Fruit fly (Drosophila melanogaster) whole organism, embryonic: ENCODE data around the gene CG32344.
A peak's percentile ranks its signal among the peaks of the same experiment; 100 is the strongest.

Experiments
- Ada2b ChIP-seq: fragments of 200-800 bp; sonication (Bioruptor generic); IDR thresholded peaks from 2 replicates; pipeline ENCODE4 v1.3.6; 2022; ENCODE audit warnings: missing biosample characterization, missing genetic modification characterization
- Atf3 ChIP-seq: fragments of 200-800 bp; sonication (Bioruptor generic); optimal IDR thresholded peaks from 3 replicates; lab custom pipeline; 2016; ENCODE audit warnings: missing biosample characterization, missing genetic modification characterization
- Atf6 ChIP-seq: fragments of 200-800 bp; sonication (Bioruptor generic); IDR thresholded peaks from 2 replicates; pipeline ENCODE4 v1.3.6; 2022; ENCODE audit warnings: missing biosample characterization, missing genetic modification characterization
- BEAF-32 ChIP-seq: fragments of 200-800 bp; sonication (Bioruptor generic); optimal IDR thresholded peaks from 3 replicates; lab custom pipeline; 2017; ENCODE audit warnings: missing biosample characterization, missing genetic modification characterization, mild to moderate bottlenecking, moderate library complexity, missing genetic modification reagents
- C15 ChIP-seq: fragments of 200-800 bp; sonication (Bioruptor generic); IDR thresholded peaks from 3 replicates; pipeline ENCODE4 v1.3.6; 2022; ENCODE audit warnings: missing biosample characterization, missing genetic modification characterization
- CG10209 ChIP-seq: fragments of 200-800 bp; sonication (Bioruptor generic); optimal IDR thresholded peaks from 3 replicates; lab custom pipeline; 2017; ENCODE audit warnings: missing biosample characterization, mild to moderate bottlenecking, missing genetic modification characterization, missing genetic modification reagents
- CG10543 ChIP-seq: fragments of 200-800 bp; sonication (Bioruptor generic); optimal IDR thresholded peaks from 3 replicates; lab custom pipeline; 2017; ENCODE audit warnings: missing biosample characterization, mild to moderate bottlenecking, missing genetic modification characterization, moderate library complexity
- CG11504 ChIP-seq: fragments of 200-800 bp; sonication (Bioruptor generic); optimal IDR thresholded peaks from 3 replicates; lab custom pipeline; 2019; ENCODE audit warnings: missing biosample characterization, mild to moderate bottlenecking, missing genetic modification characterization, moderate library complexity
- CG12104 ChIP-seq: fragments of 200-800 bp; sonication (Bioruptor generic); optimal IDR thresholded peaks from 3 replicates; lab custom pipeline; 2016; ENCODE audit warnings: missing biosample characterization, missing genetic modification characterization
- CG12219 ChIP-seq: fragments of 200-800 bp; sonication (Bioruptor generic); optimal IDR thresholded peaks from 3 replicates; lab custom pipeline; 2018; ENCODE audit warnings: missing biosample characterization, mild to moderate bottlenecking, missing genetic modification characterization
- CG12942 ChIP-seq: fragments of 200-800 bp; sonication (Bioruptor generic); optimal IDR thresholded peaks from 3 replicates; lab custom pipeline; 2016; ENCODE audit warnings: missing biosample characterization, missing genetic modification characterization
- CG15696 ChIP-seq: fragments of 200-800 bp; sonication (Bioruptor generic); optimal IDR thresholded peaks from 2 replicates; lab custom pipeline; 2019; ENCODE audit warnings: missing biosample characterization, mild to moderate bottlenecking, missing genetic modification characterization, moderate library complexity
- CG16779 ChIP-seq: fragments of 200-800 bp; sonication (Bioruptor generic); IDR thresholded peaks from 2 replicates; pipeline ENCODE4 v1.3.6; 2022; ENCODE audit warnings: missing biosample characterization, missing genetic modification characterization
- CG17186 ChIP-seq: fragments of 200-800 bp; sonication (Bioruptor generic); optimal IDR thresholded peaks from 3 replicates; lab custom pipeline; 2017; ENCODE audit warnings: missing biosample characterization, missing genetic modification reagents, missing genetic modification characterization
- CG17385 ChIP-seq: fragments of 200-800 bp; sonication (Bioruptor generic); optimal IDR thresholded peaks from 3 replicates; lab custom pipeline; 2018; ENCODE audit warnings: missing biosample characterization, mild to moderate bottlenecking, missing genetic modification characterization
- CG1792 ChIP-seq: fragments of 200-800 bp; sonication (Bioruptor generic); optimal IDR thresholded peaks from 2 replicates; lab custom pipeline; 2016; ENCODE audit warnings: missing biosample characterization, missing genetic modification characterization
- CG30020 ChIP-seq: fragments of 200-800 bp; optimal IDR thresholded peaks from 2 replicates; lab custom pipeline; 2019; ENCODE audit warnings: missing biosample characterization, mild to moderate bottlenecking, missing genetic modification characterization, moderate library complexity
- CG31365 ChIP-seq: fragments of 200-800 bp; sonication (Bioruptor generic); optimal IDR thresholded peaks from 2 replicates; lab custom pipeline; 2018; ENCODE audit warnings: missing biosample characterization, mild to moderate bottlenecking, missing genetic modification characterization
- CG8944 ChIP-seq: fragments of 200-800 bp; sonication (Bioruptor generic); optimal IDR thresholded peaks from 3 replicates; lab custom pipeline; 2016; ENCODE audit warnings: missing biosample characterization, missing genetic modification characterization
- Dip3 ChIP-seq: fragments of 200-800 bp; sonication (Bioruptor generic); optimal IDR thresholded peaks from 3 replicates; lab custom pipeline; 2016; ENCODE audit warnings: missing biosample characterization, missing genetic modification characterization
- Elba2 ChIP-seq: fragments of 200-800 bp; sonication (Bioruptor generic); optimal IDR thresholded peaks from 3 replicates; lab custom pipeline; 2016; ENCODE audit warnings: missing biosample characterization, missing genetic modification characterization
- Fer3 ChIP-seq: fragments of 200-800 bp; sonication (Bioruptor generic); optimal IDR thresholded peaks from 2 replicates; lab custom pipeline; 2018; ENCODE audit warnings: missing biosample characterization, mild to moderate bottlenecking, missing genetic modification characterization, moderate library complexity
- HLHmδ ChIP-seq: fragments of 200-800 bp; sonication (Bioruptor generic); optimal IDR thresholded peaks from 2 replicates; lab custom pipeline; 2018; ENCODE audit warnings: missing biosample characterization, mild to moderate bottlenecking, missing genetic modification characterization, moderate library complexity
- Hr3 ChIP-seq: fragments of 200-800 bp; sonication (Bioruptor generic); optimal IDR thresholded peaks from 3 replicates; lab custom pipeline; 2016; ENCODE audit warnings: missing biosample characterization, missing genetic modification characterization
- Hr51 ChIP-seq, 2 experiments: fragments of 200-800 bp; sonication (Bioruptor generic); optimal IDR thresholded peaks; 2 replicates in 1 of 2; 3 replicates in 1 of 2; lab custom pipeline; 2016 to 2018; ENCODE audit warnings: missing biosample characterization in 2 of 2, missing genetic modification characterization in 2 of 2, mild to moderate bottlenecking in 1 of 2, moderate library complexity in 1 of 2
- NC2α ChIP-seq: fragments of 200-800 bp; sonication (Bioruptor generic); optimal IDR thresholded peaks from 2 replicates; lab custom pipeline; 2016; ENCODE audit warnings: missing biosample characterization, missing genetic modification characterization
- PHDP ChIP-seq: fragments of 200-800 bp; sonication (Bioruptor generic); optimal IDR thresholded peaks from 3 replicates; lab custom pipeline; 2018; ENCODE audit warnings: missing biosample characterization, mild to moderate bottlenecking, missing genetic modification characterization, moderate library complexity
- Sry-β ChIP-seq: fragments of 200-800 bp; sonication (Bioruptor generic); optimal IDR thresholded peaks from 2 replicates; lab custom pipeline; 2018; ENCODE audit warnings: missing biosample characterization, mild to moderate bottlenecking, missing genetic modification characterization, moderate library complexity
- Vsx1 ChIP-seq: fragments of 200-800 bp; sonication (Bioruptor generic); optimal IDR thresholded peaks from 2 replicates; lab custom pipeline; 2017; ENCODE audit warnings: missing biosample characterization, mild to moderate bottlenecking, missing genetic modification characterization, missing genetic modification reagents
- Xbp1 ChIP-seq: fragments of 200-800 bp; sonication (Bioruptor generic); optimal IDR thresholded peaks from 3 replicates; lab custom pipeline; 2016; ENCODE audit warnings: missing biosample characterization, mild to moderate bottlenecking, missing genetic modification characterization
- Xrp1 ChIP-seq: fragments of 200-800 bp; sonication (Bioruptor generic); IDR thresholded peaks from 2 replicates; pipeline ENCODE4 v1.3.6; 2022; ENCODE audit warnings: missing biosample characterization, missing genetic modification characterization
- aop ChIP-seq: fragments of 200-800 bp; sonication (Bioruptor generic); IDR thresholded peaks from 2 replicates; pipeline ENCODE4 v1.3.6; 2022; ENCODE audit warnings: missing biosample characterization, missing genetic modification characterization
- bigmax ChIP-seq: fragments of 200-800 bp; sonication (Bioruptor generic); optimal IDR thresholded peaks from 2 replicates; lab custom pipeline; 2018; ENCODE audit warnings: missing biosample characterization, mild to moderate bottlenecking, missing genetic modification characterization
- chm ChIP-seq: fragments of 200-800 bp; sonication (Bioruptor generic); IDR thresholded peaks from 2 replicates; pipeline ENCODE4 v1.3.6; 2022; ENCODE audit warnings: missing biosample characterization, missing genetic modification characterization
- ci ChIP-seq: fragments of 200-800 bp; sonication (Bioruptor generic); IDR thresholded peaks from 3 replicates; pipeline ENCODE4 v1.3.6; 2022; ENCODE audit warnings: missing biosample characterization, missing genetic modification characterization
- dimm ChIP-seq: fragments of 200-800 bp; sonication (Bioruptor generic); IDR thresholded peaks from 2 replicates; pipeline ENCODE4 v1.3.6; 2022; ENCODE audit warnings: missing biosample characterization, missing genetic modification characterization
- dmrt99B ChIP-seq: fragments of 200-800 bp; sonication (Bioruptor generic); optimal IDR thresholded peaks from 2 replicates; lab custom pipeline; 2018; ENCODE audit warnings: missing biosample characterization, mild to moderate bottlenecking, missing genetic modification characterization, moderate library complexity
- gcm ChIP-seq: fragments of 200-800 bp; sonication (Bioruptor generic); optimal IDR thresholded peaks from 2 replicates; lab custom pipeline; 2019; ENCODE audit warnings: missing biosample characterization, mild to moderate bottlenecking, missing genetic modification characterization, moderate library complexity
- gt ChIP-seq: fragments of 200-800 bp; sonication (Bioruptor generic); IDR thresholded peaks from 2 replicates; pipeline ENCODE4 v1.3.6; 2022; ENCODE audit warnings: missing biosample characterization, missing genetic modification characterization
- hth ChIP-seq: fragments of >200 bp; optimal IDR thresholded peaks from 2 replicates; lab custom pipeline; 2017; ENCODE audit warnings: inconsistent platforms
- ind ChIP-seq: fragments of 200-800 bp; sonication (Bioruptor generic); optimal IDR thresholded peaks from 3 replicates; lab custom pipeline; 2016; ENCODE audit warnings: missing biosample characterization, missing genetic modification characterization
- kay ChIP-seq: fragments of 200-800 bp; sonication (Bioruptor generic); optimal IDR thresholded peaks from 2 replicates; lab custom pipeline; 2016; ENCODE audit warnings: missing biosample characterization, missing genetic modification characterization
- klu ChIP-seq: fragments of 200-800 bp; sonication (Bioruptor generic); IDR thresholded peaks from 2 replicates; pipeline ENCODE4 v1.3.6; 2022; ENCODE audit warnings: missing biosample characterization, missing genetic modification characterization
- otp ChIP-seq: fragments of 200-800 bp; sonication (Bioruptor generic); IDR thresholded peaks from 3 replicates; pipeline ENCODE4, ENCODE4 v1.3.6; 2022; ENCODE audit warnings: missing biosample characterization, missing genetic modification characterization
- pfk ChIP-seq: fragments of 200-800 bp; sonication (Bioruptor generic); optimal IDR thresholded peaks from 2 replicates; lab custom pipeline; 2018; ENCODE audit warnings: missing biosample characterization, mild to moderate bottlenecking, missing genetic modification characterization, moderate library complexity
- pho ChIP-seq: fragments of 200-800 bp; sonication (Bioruptor generic); optimal IDR thresholded peaks from 2 replicates; lab custom pipeline; 2016; ENCODE audit warnings: missing biosample characterization, missing genetic modification characterization
- ssp ChIP-seq: fragments of 200-800 bp; sonication (Bioruptor generic); IDR thresholded peaks from 2 replicates; pipeline ENCODE4 v1.3.6; 2022; ENCODE audit warnings: missing biosample characterization, missing genetic modification characterization
- tap ChIP-seq: fragments of 200-800 bp; optimal IDR thresholded peaks from 3 replicates; lab custom pipeline; 2019; ENCODE audit warnings: missing biosample characterization, mild to moderate bottlenecking, missing genetic modification characterization, moderate library complexity
- trem ChIP-seq: fragments of 200-800 bp; optimal IDR thresholded peaks from 3 replicates; lab custom pipeline; 2019; ENCODE audit warnings: missing biosample characterization, mild to moderate bottlenecking, missing genetic modification characterization, moderate library complexity
- tx ChIP-seq: fragments of 200-800 bp; sonication (Bioruptor generic); optimal IDR thresholded peaks from 2 replicates; lab custom pipeline; 2016; ENCODE audit warnings: missing biosample characterization, missing genetic modification characterization
- zen ChIP-seq: fragments of 200-800 bp; sonication (Bioruptor generic); optimal IDR thresholded peaks from 3 replicates; lab custom pipeline; 2018; ENCODE audit warnings: missing biosample characterization, mild to moderate bottlenecking, missing genetic modification characterization, moderate library complexity

The CG32344 gene

dm6 chr3L:350651-351228 lies 26.2 kb upstream of the CG32344 start (continued):
- TF ChIP-seq CG12942 (GFP tag; lab: Kevin White, UChicago) (no peak), Hr3 (GFP tag; lab: Kevin White, UChicago) (peak; percentile 49), CG16779 (no peak), otp (GFP tag; lab: Robert Waterston, UW) (peak; percentile 67; the same call in 1 of the 3 replicates), klu (GFP tag; lab: Robert Waterston, UW) (peak; percentile 52), Atf6 (GFP tag; lab: Robert Waterston, UW) (peak; percentile 82), Xbp1 (GFP tag; lab: Kevin White, UChicago) (peak; percentile 72), Elba2 (no peak), C15 (GFP tag; lab: Robert Waterston, UW) (0 out of 3 replicates have a peak, but pooled peaks have one; percentile 38), CG11504 (tag; lab: Kevin White, UChicago) (no peak), NC2α (GFP tag; lab: Kevin White, UChicago) (no peak), CG10209 (GFP tag; lab: Kevin White, UChicago) (peak; percentile 28), pho (GFP tag; lab: Kevin White, UChicago) (peak; percentile 49), gt (GFP tag; lab: Robert Waterston, UW) (peak; percentile 61), bigmax (GFP tag; lab: Kevin White, UChicago) (no peak), pfk (GFP tag; lab: Kevin White, UChicago) (no peak), CG12219 (GFP tag; lab: Kevin White, UChicago) (peak; percentile 40), Hr51 (GFP tag; optimal IDR thresholded peaks at IDR 0.05; lab: Kevin White, UChicago) (peak; percentile 34 to 80), hth (lab: Kevin White, UChicago) (no peak), zen (tag; lab: Kevin White, UChicago) (peak; percentile 52), dimm (GFP tag; lab: Robert Waterston, UW) (peak; percentile 63; the same call in 1 of the 2 replicates), CG10543 (no peak), gcm (GFP tag; lab: Kevin White, UChicago) (no peak), CG31365 (tag; lab: Kevin White, UChicago) (no peak), CG17186 (GFP tag; lab: Kevin White, UChicago) (no peak), Fer3 (peak; percentile 84), PHDP (tag; lab: Kevin White, UChicago) (no peak), CG17385 (no peak), ind (GFP tag; lab: Kevin White, UChicago) (no peak), ssp (GFP tag; lab: Robert Waterston, UW) (peak; percentile 65), Atf3 (GFP tag; lab: Kevin White, UChicago) (no peak), Xrp1 (peak; percentile 83), tx (peak; percentile 37), CG30020 (tag; lab: Kevin White, UChicago) (no peak), aop (no peak), HLHmδ (no peak), Sry-β (GFP tag; lab: Kevin White, UChicago) (no peak), Ada2b (peak; percentile 84), ci (GFP tag; lab: Robert Waterston, UW) (peak; percentile 70; the same call in 2 of the 3 replicates), Vsx1 (GFP tag; lab: Kevin White, UChicago) (no peak), CG12104 (GFP tag; lab: Kevin White, UChicago) (no peak), tap (tag; lab: Kevin White, UChicago) (peak; percentile 68), chm (GFP tag; lab: Robert Waterston, UW) (peak; percentile 55; the same call in 1 of the 2 replicates), CG8944 (GFP tag; lab: Kevin White, UChicago) (peak; percentile 4), dmrt99B (peak; percentile 89), Dip3 (GFP tag; lab: Kevin White, UChicago) (peak; percentile 58), CG1792 (peak; percentile 47), CG15696 (tag; lab: Kevin White, UChicago) (peak; percentile 13), kay (peak; percentile 76), BEAF-32 (GFP tag; lab: Kevin White, UChicago) (no peak), trem (tag; lab: Kevin White, UChicago) (peak; percentile 61)
